Worm (Caenorhabditis elegans): ENCODE measurements around the gene lec-12.

lec-12 gene

DNA sequence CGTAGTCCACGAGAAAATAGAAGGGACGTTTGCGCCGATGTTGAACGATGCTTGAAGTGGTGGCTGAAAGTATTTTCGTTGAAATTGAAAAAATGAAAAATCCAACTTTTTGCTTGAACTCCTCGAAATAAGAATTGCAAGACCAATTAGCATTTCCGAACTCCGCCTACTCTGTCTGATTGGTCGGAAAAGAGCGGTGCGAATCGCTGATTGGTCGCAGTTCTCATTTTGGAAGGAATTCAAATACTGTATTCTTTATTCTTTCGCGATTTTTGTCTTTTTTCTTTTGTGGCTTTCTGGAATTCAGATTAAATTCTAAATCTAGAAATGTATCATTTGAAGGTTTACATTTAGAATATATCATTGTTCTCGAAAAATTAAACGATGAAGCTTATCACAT, 29.7 kb upstream of the lec-12 start:
- no peak for TF ChIP-seq blmp-1 (tag; optimal IDR thresholded peaks at IDR 0.05)
- TF ChIP-seq lin-32 (GFP tag; optimal IDR thresholded peaks at IDR 0.05), result no peak
- no peak for TF ChIP-seq lin-13 (tag; optimal IDR thresholded peaks at IDR 0.05)
- no peak for TF ChIP-seq flh-1 (GFP tag; optimal IDR thresholded peaks at IDR 0.05)
- TF ChIP-seq ztf-11 (tag; optimal IDR thresholded peaks at IDR 0.05), result no peak
- no peak for TF ChIP-seq unc-62 (GFP tag; optimal IDR thresholded peaks at IDR 0.05)

DNA sequence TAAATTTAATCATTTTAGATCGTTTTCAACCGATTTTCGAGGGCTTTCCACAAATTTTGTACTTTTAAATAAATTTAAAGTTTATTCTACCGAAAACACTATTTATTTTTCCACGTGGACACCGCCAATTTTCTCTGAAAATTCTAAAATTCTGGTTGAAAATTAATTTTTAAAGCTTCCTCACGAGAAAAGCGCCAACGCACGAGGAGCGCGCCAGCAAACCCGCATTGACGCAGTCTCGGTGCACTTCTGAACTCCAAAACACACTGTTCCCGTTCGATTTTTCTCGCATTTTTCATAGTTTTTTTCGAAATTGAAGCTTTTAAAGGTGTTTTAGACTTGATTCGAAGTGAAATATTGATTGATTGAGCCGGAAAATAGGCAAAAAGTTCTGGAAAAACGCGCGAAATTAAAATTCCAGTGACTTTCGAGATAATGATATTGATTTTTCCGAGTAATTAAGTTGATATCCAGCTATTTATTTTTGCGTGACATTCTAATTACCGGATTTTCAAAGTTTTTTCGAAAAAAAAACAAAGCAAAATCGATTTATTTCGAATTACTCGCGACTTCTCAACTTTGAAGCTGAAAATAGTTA, 27.2 kb upstream of the lec-12 start, which contains the start of gene cul-3:
Gene cul-3, plus strand, starts transcription at position 548 of the 598 bp plus-strand sequence.
- TF ChIP-seq blmp-1 (tag; optimal IDR thresholded peaks at IDR 0.05) (no peak), nhr-237 (tag; optimal IDR thresholded peaks at IDR 0.05) (no peak), mep-1 (tag; optimal IDR thresholded peaks at IDR 0.05) (peak; percentile 32), elt-1 (tag; optimal IDR thresholded peaks at IDR 0.05; ENCODE audit: borderline replicate concordance, insufficient read depth) (no peak), lsy-2 (tag; optimal IDR thresholded peaks at IDR 0.05) (peak; percentile 14), lin-13 (tag; optimal IDR thresholded peaks at IDR 0.05) (peak; percentile 78), sptf-1 (tag; optimal IDR thresholded peaks at IDR 0.05) (peak; percentile 22), ceh-83 (GFP tag; optimal IDR thresholded peaks at IDR 0.05) (no peak), ces-1 (GFP tag; optimal IDR thresholded peaks at IDR 0.05) (peak; percentile 43), unc-120 (tag; optimal IDR thresholded peaks at IDR 0.05; ENCODE audit: poor library complexity, severe bottlenecking) (no peak)

DNA sequence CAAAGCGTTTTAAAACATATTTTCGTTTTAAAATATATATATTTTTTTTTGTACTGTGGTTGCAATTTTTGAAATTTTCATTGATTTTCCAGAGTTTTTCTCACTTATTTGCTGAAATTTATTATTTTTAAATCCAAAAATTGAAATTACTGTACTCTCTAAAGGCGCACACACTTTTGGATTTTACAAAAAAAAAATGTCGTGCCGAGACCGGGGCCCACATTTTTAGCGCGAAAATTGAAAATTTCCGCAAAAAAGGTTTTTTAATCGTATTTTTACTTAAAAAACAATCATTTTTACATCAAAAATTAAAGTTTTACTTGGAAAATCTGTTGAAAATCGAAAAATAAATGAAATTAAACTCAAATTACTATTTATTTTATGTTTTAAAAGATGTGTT, 19.1 kb upstream of the lec-12 start:
- TF ChIP-seq flh-1 (GFP tag; optimal IDR thresholded peaks at IDR 0.05) (no peak), ham-2 (GFP tag; optimal IDR thresholded peaks at IDR 0.05) (no peak), tbx-8 (GFP tag; optimal IDR thresholded peaks at IDR 0.05) (no peak)

DNA sequence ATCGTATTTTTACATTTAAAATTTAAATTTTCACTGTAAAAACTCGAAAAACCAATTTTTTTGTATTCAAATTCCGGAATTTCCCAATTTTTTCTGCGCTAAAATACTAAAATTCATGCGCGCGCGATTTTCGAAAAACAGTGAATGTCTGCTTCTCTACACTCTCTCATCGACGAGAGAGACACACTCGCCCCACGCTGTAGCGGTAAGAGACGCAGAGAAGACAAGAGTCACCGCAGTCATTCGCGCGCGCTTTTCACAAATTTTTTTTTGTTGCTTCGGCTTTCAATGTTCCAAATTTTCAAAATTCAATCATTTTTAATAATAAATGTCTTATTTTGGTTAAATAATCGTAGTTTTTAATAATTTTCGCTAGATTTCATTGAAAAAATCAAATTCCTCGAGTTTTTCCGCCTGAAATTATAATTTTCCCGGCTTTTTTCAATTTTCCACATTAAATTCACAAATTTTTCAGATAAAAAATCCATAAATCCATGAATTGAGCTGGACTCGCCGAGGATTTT, 18.4 kb upstream of the lec-12 start, which contains the start of gene arid-1:
Gene arid-1, plus strand, starts transcription at position 474 of the 524 bp plus-strand sequence.
- TF ChIP-seq ceh-39 (tag; optimal IDR thresholded peaks at IDR 0.05), result no peak
- TF ChIP-seq ceh-83 (GFP tag; optimal IDR thresholded peaks at IDR 0.05), result no peak
- TF ChIP-seq mep-1 (tag; optimal IDR thresholded peaks at IDR 0.05), result peak; percentile 50
- TF ChIP-seq ces-1 (GFP tag; optimal IDR thresholded peaks at IDR 0.05), result peak; percentile 7
- TF ChIP-seq unc-39 (tag; optimal IDR thresholded peaks at IDR 0.05), result no peak
- TF ChIP-seq zip-8 (tag; optimal IDR thresholded peaks at IDR 0.05), result no peak
- TF ChIP-seq mab-5 (tag; optimal IDR thresholded peaks at IDR 0.05), result no peak
- no peak for TF ChIP-seq drap-1 (GFP tag; optimal IDR thresholded peaks at IDR 0.05)
- no peak for TF ChIP-seq unc-62 (GFP tag; optimal IDR thresholded peaks at IDR 0.05)
- TF ChIP-seq lin-13 (tag; optimal IDR thresholded peaks at IDR 0.05), result no peak
- no peak for TF ChIP-seq mls-2 (tag; optimal IDR thresholded peaks at IDR 0.05)
- no peak for TF ChIP-seq M03D4.4 (tag; optimal IDR thresholded peaks at IDR 0.05)
- no peak for TF ChIP-seq unc-120 (tag; optimal IDR thresholded peaks at IDR 0.05; ENCODE audit: poor library complexity, severe bottlenecking)
- peak; percentile 2 for TF ChIP-seq ham-2 (GFP tag; optimal IDR thresholded peaks at IDR 0.05)
- TF ChIP-seq pha-4 (tag; optimal IDR thresholded peaks at IDR 0.05), result peak; percentile 43

DNA sequence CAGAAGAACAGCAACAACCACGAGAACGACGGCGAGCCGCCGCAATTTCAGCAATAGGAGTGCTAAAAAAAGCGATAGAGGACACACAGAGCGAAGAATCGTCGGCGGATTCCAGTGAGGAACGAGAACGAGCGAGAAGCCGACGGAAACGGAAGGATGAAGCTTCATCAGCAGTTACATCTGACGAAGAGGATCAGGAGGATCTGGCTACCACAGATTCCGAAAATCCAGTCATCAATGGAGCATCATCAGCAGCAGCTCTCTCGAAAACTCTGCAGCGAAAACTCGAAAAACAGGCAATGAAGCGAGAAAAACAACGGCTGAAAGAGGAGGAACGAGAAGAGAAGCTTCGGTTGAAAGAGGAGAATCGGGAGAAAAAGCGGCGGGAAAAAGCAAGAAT, 14.7 kb upstream of the lec-12 start:
- no peak for TF ChIP-seq cnd-1 (tag; optimal IDR thresholded peaks at IDR 0.05)
- peak; percentile 38 for TF ChIP-seq ceh-83 (GFP tag; optimal IDR thresholded peaks at IDR 0.05)

DNA sequence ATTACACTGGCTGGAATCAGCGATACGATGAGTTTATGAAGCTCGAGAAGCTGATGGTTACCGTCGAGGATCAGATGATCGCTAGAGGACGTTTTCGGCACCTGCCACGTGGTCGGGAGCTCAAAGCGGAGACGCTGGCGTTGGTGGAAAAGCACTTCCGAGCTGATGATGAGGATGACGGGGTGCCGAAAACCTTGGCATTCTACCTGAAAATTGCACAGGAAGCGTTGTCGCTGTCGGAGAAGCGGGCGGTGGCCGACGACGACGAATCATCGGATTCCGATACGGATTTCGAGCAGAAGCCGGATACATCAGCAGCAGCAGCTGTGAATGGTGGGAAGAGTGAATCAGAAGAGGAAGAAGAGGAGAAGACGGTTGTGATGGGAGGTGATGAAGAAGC, 9.4 kb upstream of the lec-12 start:
- no peak for TF ChIP-seq unc-39 (tag; optimal IDR thresholded peaks at IDR 0.05)

DNA sequence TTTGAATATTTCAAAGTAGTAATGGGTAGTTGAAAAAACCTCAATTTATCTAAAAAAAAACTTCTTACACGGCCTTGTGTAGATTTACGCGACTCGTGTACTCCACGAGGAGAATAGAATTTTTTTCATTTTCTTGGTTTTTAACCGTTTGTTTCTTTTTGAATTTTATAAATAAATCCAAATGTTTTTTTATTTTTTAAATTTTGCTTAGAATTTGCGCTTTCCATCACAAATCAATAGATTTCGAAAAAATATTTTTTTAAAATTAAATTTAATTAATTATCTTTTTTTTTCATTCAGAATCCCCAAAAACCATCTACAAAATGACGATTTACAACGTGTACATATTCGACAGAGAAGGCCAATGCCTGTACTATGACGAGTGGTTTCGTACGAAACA, 2.9 kb upstream of the lec-12 start, which contains the start of gene trpp-1:
Gene trpp-1, plus strand, starts transcription at position 301 of the 400 bp plus-strand sequence.
- TF ChIP-seq bed-3 (GFP tag; optimal IDR thresholded peaks at IDR 0.05) (no peak), ceh-39 (tag; optimal IDR thresholded peaks at IDR 0.05) (no peak), mep-1 (tag; optimal IDR thresholded peaks at IDR 0.05) (no peak), zip-8 (tag; optimal IDR thresholded peaks at IDR 0.05) (no peak), cnd-1 (tag; optimal IDR thresholded peaks at IDR 0.05) (no peak), sptf-1 (tag; optimal IDR thresholded peaks at IDR 0.05) (no peak), elt-1 (tag; optimal IDR thresholded peaks at IDR 0.05; ENCODE audit: borderline replicate concordance, insufficient read depth) (no peak), nhr-2 (tag; optimal IDR thresholded peaks at IDR 0.05) (no peak), nhr-76 (tag; optimal IDR thresholded peaks at IDR 0.05) (no peak), ceh-83 (GFP tag; optimal IDR thresholded peaks at IDR 0.05) (no peak), lsy-2 (tag; optimal IDR thresholded peaks at IDR 0.05) (no peak), pha-4 (tag; optimal IDR thresholded peaks at IDR 0.05) (no peak), ces-1 (GFP tag; optimal IDR thresholded peaks at IDR 0.05) (no peak), M03D4.4 (tag; optimal IDR thresholded peaks at IDR 0.05) (no peak), nhr-12 (tag; optimal IDR thresholded peaks at IDR 0.05) (no peak)
